Worm (Caenorhabditis elegans) whole organism, L3 larva: Measurements from ENCODE around the gene F07G11.3.

Experiments
- R02D3.7 ChIP-seq: fragments of 150-350 bp; optimal IDR thresholded peaks from 2 replicates; lab custom pipeline; 2014; ENCODE audit warnings: missing biosample characterization, missing genetic modification characterization
- aly-2 ChIP-seq: fragments of 150-350 bp; optimal IDR thresholded peaks from 2 replicates; lab custom pipeline; 2014; ENCODE audit warnings: missing biosample characterization, missing genetic modification characterization
- ama-1 ChIP-seq: fragments of 150-350 bp; optimal IDR thresholded peaks from 2 replicates; lab custom pipeline; 2018
- ceh-16 ChIP-seq: sonication (generic microtip); optimal IDR thresholded peaks from 2 replicates; lab custom pipeline; 2017; ENCODE audit warnings: missing biosample characterization, missing genetic modification characterization
- ceh-28 ChIP-seq: fragments of 150-350 bp; optimal IDR thresholded peaks from 2 replicates; lab custom pipeline; 2014; ENCODE audit warnings: missing biosample characterization, missing genetic modification reagents, missing genetic modification characterization
- ceh-82 ChIP-seq: fragments of 150-350 bp; optimal IDR thresholded peaks from 2 replicates; lab custom pipeline; 2014; ENCODE audit warnings: missing biosample characterization, missing genetic modification characterization
- egl-27 ChIP-seq: sonication (generic microtip); optimal IDR thresholded peaks from 4 replicates; lab custom pipeline; 2017; ENCODE audit warnings: missing biosample characterization, missing genetic modification reagents, missing genetic modification characterization
- egl-5 ChIP-seq: fragments of 150-350 bp; optimal IDR thresholded peaks from 2 replicates; lab custom pipeline; 2017; ENCODE audit warnings: missing biosample characterization, missing genetic modification reagents, missing genetic modification characterization, inconsistent platforms
- elt-1 ChIP-seq: fragments of 150-350 bp; optimal IDR thresholded peaks from 2 replicates; lab custom pipeline; 2014; ENCODE audit warnings: missing biosample characterization, missing genetic modification characterization
- elt-2 ChIP-seq: sonication (generic microtip); optimal IDR thresholded peaks from 2 replicates; lab custom pipeline; 2016; ENCODE audit warnings: missing genetic modification reagents, mild to moderate bottlenecking, missing genetic modification characterization, missing compliant biosample characterization
- eor-1 ChIP-seq, 2 experiments: fragments of 150-350 bp; optimal IDR thresholded peaks; 2 replicates each; lab custom pipeline; 2014 to 2018; ENCODE audit warnings: missing biosample characterization in 2 of 2, missing genetic modification characterization in 2 of 2
- fkh-10 ChIP-seq: sonication (generic microtip); optimal IDR thresholded peaks from 2 replicates; lab custom pipeline; 2017; ENCODE audit warnings: missing biosample characterization, missing genetic modification reagents, missing genetic modification characterization
- fkh-2 ChIP-seq: fragments of 150-350 bp; optimal IDR thresholded peaks from 2 replicates; lab custom pipeline; 2014; ENCODE audit warnings: missing biosample characterization, missing genetic modification reagents, missing genetic modification characterization
- fos-1 ChIP-seq: fragments of 150-350 bp; optimal IDR thresholded peaks from 2 replicates; lab custom pipeline; 2014; ENCODE audit warnings: missing biosample characterization, missing genetic modification characterization
- hmg-11 ChIP-seq: sonication (generic microtip); optimal IDR thresholded peaks from 2 replicates; lab custom pipeline; 2016; ENCODE audit warnings: missing genetic modification characterization, missing compliant biosample characterization
- jun-1 ChIP-seq: fragments of 150-350 bp; optimal IDR thresholded peaks from 2 replicates; lab custom pipeline; 2014; ENCODE audit warnings: missing biosample characterization, missing genetic modification reagents, missing genetic modification characterization
- lin-15B ChIP-seq: fragments of 150-350 bp; optimal IDR thresholded peaks from 2 replicates; lab custom pipeline; 2014; ENCODE audit warnings: missing biosample characterization, missing genetic modification characterization
- lin-39 ChIP-seq: fragments of 150-350 bp; optimal IDR thresholded peaks from 2 replicates; lab custom pipeline; 2018; ENCODE audit warnings: missing biosample characterization, missing genetic modification reagents, missing genetic modification characterization
- lsy-12 ChIP-seq: sonication (generic microtip); optimal IDR thresholded peaks from 2 replicates; lab custom pipeline; 2016; ENCODE audit warnings: mild to moderate bottlenecking, missing genetic modification characterization, missing compliant biosample characterization
- mdl-1 ChIP-seq: fragments of 150-350 bp; optimal IDR thresholded peaks from 2 replicates; lab custom pipeline; 2014; ENCODE audit warnings: missing biosample characterization, missing genetic modification characterization
- mml-1 ChIP-seq: fragments of 150-350 bp; sonication (generic microtip); optimal IDR thresholded peaks from 3 replicates; lab custom pipeline; 2014; ENCODE audit warnings: missing biosample characterization, missing genetic modification characterization
- nfya-1 ChIP-seq: sonication (generic microtip); optimal IDR thresholded peaks from 2 replicates; lab custom pipeline; 2017; ENCODE audit warnings: missing genetic modification characterization, mild to moderate bottlenecking, missing compliant biosample characterization, antibody characterized with exemption, moderate library complexity; ENCODE audit not compliant: insufficient read depth
- nhr-11 ChIP-seq: fragments of 150-350 bp; optimal IDR thresholded peaks from 2 replicates; lab custom pipeline; 2014; ENCODE audit warnings: missing biosample characterization, missing genetic modification characterization
- nhr-12 ChIP-seq: fragments of 150-350 bp; optimal IDR thresholded peaks from 2 replicates; lab custom pipeline; 2014; ENCODE audit warnings: missing biosample characterization, missing genetic modification characterization
- nhr-23 ChIP-seq: fragments of 150-350 bp; optimal IDR thresholded peaks from 2 replicates; lab custom pipeline; 2014; ENCODE audit warnings: missing biosample characterization, missing genetic modification reagents, missing genetic modification characterization
- nhr-237 ChIP-seq: fragments of 150-350 bp; optimal IDR thresholded peaks from 2 replicates; lab custom pipeline; 2014; ENCODE audit warnings: missing biosample characterization, missing genetic modification characterization
- nhr-67 ChIP-seq: fragments of 150-350 bp; optimal IDR thresholded peaks from 2 replicates; lab custom pipeline; 2014; ENCODE audit warnings: missing biosample characterization, missing genetic modification characterization
- nhr-76 ChIP-seq: fragments of 150-350 bp; sonication (generic microtip); optimal IDR thresholded peaks from 5 replicates; lab custom pipeline; 2014; ENCODE audit warnings: missing biosample characterization, missing genetic modification characterization
- nhr-77 ChIP-seq: fragments of 150-350 bp; optimal IDR thresholded peaks from 2 replicates; lab custom pipeline; 2014; ENCODE audit warnings: missing biosample characterization, missing genetic modification characterization
- pha-4 ChIP-seq: fragments of 150-350 bp; optimal IDR thresholded peaks from 2 replicates; lab custom pipeline; 2014; ENCODE audit warnings: missing biosample characterization, missing genetic modification reagents, missing genetic modification characterization
- sea-2 ChIP-seq: fragments of 150-350 bp; sonication (generic microtip); optimal IDR thresholded peaks from 4 replicates; lab custom pipeline; 2014; ENCODE audit warnings: missing biosample characterization, missing genetic modification reagents, missing genetic modification characterization
- skn-1 ChIP-seq: fragments of 150-350 bp; optimal IDR thresholded peaks from 2 replicates; lab custom pipeline; 2014; ENCODE audit warnings: missing biosample characterization, missing genetic modification characterization
- snpc-4 ChIP-seq: fragments of 150-350 bp; optimal IDR thresholded peaks from 2 replicates; lab custom pipeline; 2014; ENCODE audit warnings: missing biosample characterization, missing genetic modification characterization
- unc-39 ChIP-seq: sonication (generic microtip); optimal IDR thresholded peaks from 4 replicates; lab custom pipeline; 2017; ENCODE audit warnings: missing biosample characterization, missing genetic modification characterization
- unc-62 ChIP-seq: fragments of 150-350 bp; sonication (generic microtip); optimal IDR thresholded peaks from 4 replicates; lab custom pipeline; 2014; ENCODE audit warnings: missing biosample characterization, missing genetic modification reagents, missing genetic modification characterization
- zag-1 ChIP-seq: fragments of 150-350 bp; optimal IDR thresholded peaks from 2 replicates; lab custom pipeline; 2014; ENCODE audit warnings: missing biosample characterization, missing genetic modification characterization
- ztf-11 ChIP-seq: fragments of 150-350 bp; optimal IDR thresholded peaks from 2 replicates; lab custom pipeline; 2014; ENCODE audit warnings: missing biosample characterization, missing genetic modification characterization

Gene F07G11.3

DNA sequence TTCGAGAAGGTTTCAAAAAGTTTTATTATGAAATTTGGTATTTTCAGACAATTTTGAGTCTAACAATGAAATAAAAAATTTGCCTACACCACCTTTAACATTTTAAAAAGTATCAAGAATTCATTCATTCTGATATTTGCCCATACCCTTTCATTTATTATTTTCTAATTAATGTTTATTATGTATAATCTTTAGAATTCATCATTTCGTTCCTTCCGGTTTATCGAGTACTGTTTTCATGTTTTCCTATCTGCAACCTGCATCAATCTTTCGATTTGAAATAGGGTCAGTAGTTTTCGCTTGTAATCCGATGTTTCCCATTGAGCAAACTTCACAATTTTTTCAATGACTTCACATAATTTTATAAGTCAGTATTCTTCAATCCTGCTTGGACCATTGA is 29.2 kb upstream of the F07G11.3 start, which contains the start of gene C13A2.6:
TSS of gene C13A2.6 (plus strand) at position 301 of the 400 bp plus-strand sequence.
- TF ChIP-seq nhr-23 (tag; lab: Kevin White, UChicago) (no peak), lsy-12 (tag; lab: Kevin White, UChicago) (no peak)

DNA sequence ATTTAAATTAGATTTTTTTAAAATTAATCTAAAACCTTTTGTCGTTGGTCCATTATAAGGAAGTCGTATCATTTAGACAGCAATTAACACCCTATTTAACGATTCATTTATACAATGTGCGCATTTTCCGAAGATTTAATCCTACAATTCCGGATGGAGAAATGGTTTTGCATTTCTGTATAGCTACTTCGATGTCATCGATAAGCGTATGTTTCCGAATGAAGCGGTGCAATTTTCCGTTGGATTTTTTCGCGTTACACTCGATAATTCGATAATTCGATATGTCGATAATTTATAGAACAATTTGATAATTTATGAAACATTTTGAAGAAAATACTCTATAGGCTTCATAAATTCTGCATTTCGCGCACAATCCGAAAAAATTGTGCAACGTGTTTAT is 23.6 kb upstream of the F07G11.3 start, which contains the start of gene C13A2.10:
TSS of gene C13A2.10 (minus strand) at position 101 of the 400 bp plus-strand sequence.
- TF ChIP-seq elt-1 (tag; lab: Kevin White, UChicago) (no peak), sea-2 (GFP tag; lab: Kevin White, UChicago) (no peak), elt-2 (tag; lab: Kevin White, UChicago) (no peak), jun-1 (tag; lab: Kevin White, UChicago) (no peak), eor-1 (tag; optimal IDR thresholded peaks at IDR 0.05; lab: Kevin White, UChicago) (no peak), ceh-28 (tag; lab: Kevin White, UChicago) (no peak), lin-39 (tag; lab: Kevin White, UChicago) (no peak), nhr-11 (tag; lab: Kevin White, UChicago) (no peak), lin-15B (no peak), hmg-11 (no peak), fkh-2 (tag; lab: Kevin White, UChicago) (no peak), nhr-67 (tag; lab: Kevin White, UChicago) (no peak), ztf-11 (no peak)

DNA sequence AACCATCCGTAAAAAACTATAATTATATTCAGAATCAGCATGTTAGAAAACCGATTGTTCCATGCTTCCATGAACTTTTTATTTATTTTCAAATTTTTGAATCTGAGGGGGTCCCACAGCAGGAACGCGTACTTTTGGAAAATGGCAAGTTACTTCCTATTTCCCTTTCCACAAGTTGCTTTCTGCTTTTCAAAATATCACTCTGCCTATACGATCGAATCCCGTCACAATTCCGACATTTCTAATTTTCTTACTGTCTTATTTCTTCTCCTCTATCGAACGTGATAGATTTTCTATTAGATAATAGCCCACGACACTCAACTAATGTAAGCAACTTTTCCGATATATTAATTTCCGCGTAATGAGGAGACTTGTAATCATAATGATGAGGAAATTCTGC is 23.1 kb upstream of the F07G11.3 start, which contains the start of gene C13A2.5:
TSS of gene C13A2.5 (plus strand) at position 301 of the 400 bp plus-strand sequence.
- no peak for TF ChIP-seq R02D3.7 (tag; lab: Kevin White, UChicago)
- TF ChIP-seq mdl-1 (tag; lab: Kevin White, UChicago) = no peak
- TF ChIP-seq eor-1 (tag; optimal IDR thresholded peaks at IDR 0.05; lab: Kevin White, UChicago) = no peak
- TF ChIP-seq snpc-4 (tag; lab: Kevin White, UChicago) = no peak
- no peak for TF ChIP-seq nhr-23 (tag; lab: Kevin White, UChicago)
- no peak for TF ChIP-seq ama-1 (lab: Kevin White, UChicago)
- no peak for TF ChIP-seq unc-62 (GFP tag; lab: Kevin White, UChicago)
- no peak for TF ChIP-seq nfya-1 (tag; lab: Kevin White, UChicago)
- no peak for TF ChIP-seq lin-39 (tag; lab: Kevin White, UChicago)
- TF ChIP-seq nhr-77 = no peak
- no peak for TF ChIP-seq egl-5
- TF ChIP-seq lsy-12 (tag; lab: Kevin White, UChicago) = no peak
- TF ChIP-seq unc-39 (tag; lab: Kevin White, UChicago) = no peak

DNA sequence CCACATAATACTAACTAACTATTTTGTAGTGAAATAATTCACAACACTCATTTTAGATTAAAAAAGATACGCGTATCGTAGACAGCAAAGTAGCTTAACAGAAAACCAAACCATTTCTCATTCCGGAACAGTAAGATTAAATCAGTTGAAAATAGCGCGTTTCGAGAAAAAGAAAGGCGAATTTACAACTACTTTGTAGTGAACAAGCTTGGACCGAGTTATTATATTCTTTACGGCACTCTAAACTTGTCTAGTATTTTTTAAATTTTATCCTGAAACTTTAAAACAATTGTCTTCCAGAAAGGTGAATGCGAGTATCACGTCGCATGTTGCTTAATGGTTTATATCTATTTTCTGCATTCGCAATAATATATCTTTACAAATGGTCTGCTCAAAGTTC is 19.5 kb upstream of the F07G11.3 start, which contains the start of gene C13A2.4:
TSS of gene C13A2.4 (plus strand) at position 301 of the 400 bp plus-strand sequence.
- TF ChIP-seq unc-62 (GFP tag; lab: Kevin White, UChicago) (no peak), eor-1 (tag; optimal IDR thresholded peaks at IDR 0.05; lab: Kevin White, UChicago) (no peak)
- TF ChIP-seq, all 47 proteins: peak for 0

DNA sequence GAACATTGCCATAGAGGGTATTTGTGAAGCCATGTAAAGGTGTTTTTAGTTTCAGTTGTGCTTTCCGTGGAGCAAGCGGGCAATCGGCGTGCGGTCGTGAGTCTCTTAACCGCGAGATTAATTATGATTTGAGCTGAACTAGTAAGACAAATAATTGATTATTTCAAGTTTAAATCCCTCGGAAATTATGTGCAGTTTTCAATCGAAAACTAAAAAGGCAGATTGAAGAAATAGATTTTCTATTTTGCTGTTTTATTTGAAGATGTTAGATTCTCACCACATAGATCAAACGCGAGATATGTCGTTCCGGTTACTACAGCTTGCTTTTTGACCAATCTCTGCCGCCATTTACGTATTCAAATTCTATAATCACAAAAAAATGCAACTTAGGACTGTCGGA is 16.5 kb upstream of the F07G11.3 start, which contains the start of gene C13A2.3:
TSS of gene C13A2.3 (plus strand) at position 301 of the 400 bp plus-strand sequence.
- no peak for TF ChIP-seq nhr-12 (tag; lab: Kevin White, UChicago)
- TF ChIP-seq egl-27 (tag; lab: Kevin White, UChicago) = no peak
- TF ChIP-seq zag-1 (tag; lab: Kevin White, UChicago) = no peak
- no peak for TF ChIP-seq eor-1 (tag; optimal IDR thresholded peaks at IDR 0.05; lab: Kevin White, UChicago)
- no peak for TF ChIP-seq elt-1 (tag; lab: Kevin White, UChicago)
- TF ChIP-seq pha-4 (tag; lab: Kevin White, UChicago) = no peak
- TF ChIP-seq skn-1 (tag; lab: Kevin White, UChicago) = no peak
- TF ChIP-seq ceh-82 (tag; lab: Kevin White, UChicago) = no peak
- no peak for TF ChIP-seq fkh-10
- no peak for TF ChIP-seq fkh-2 (tag; lab: Kevin White, UChicago)
- TF ChIP-seq lsy-12 (tag; lab: Kevin White, UChicago) = no peak
- TF ChIP-seq ceh-16 (tag; lab: Kevin White, UChicago) = no peak
- TF ChIP-seq aly-2 (tag; lab: Kevin White, UChicago) = no peak
- TF ChIP-seq nhr-237 = no peak
- no peak for TF ChIP-seq nhr-76 (tag; lab: Kevin White, UChicago)
- TF ChIP-seq nhr-77 = no peak
- TF ChIP-seq mdl-1 (tag; lab: Kevin White, UChicago) = no peak
- no peak for TF ChIP-seq mml-1 (tag; lab: Kevin White, UChicago)
- TF ChIP-seq fos-1 (tag; lab: Kevin White, UChicago) = no peak
